Fruit fly (Drosophila melanogaster): Measurements from ENCODE around the gene Ir75a.

The Ir75a gene

DNA sequence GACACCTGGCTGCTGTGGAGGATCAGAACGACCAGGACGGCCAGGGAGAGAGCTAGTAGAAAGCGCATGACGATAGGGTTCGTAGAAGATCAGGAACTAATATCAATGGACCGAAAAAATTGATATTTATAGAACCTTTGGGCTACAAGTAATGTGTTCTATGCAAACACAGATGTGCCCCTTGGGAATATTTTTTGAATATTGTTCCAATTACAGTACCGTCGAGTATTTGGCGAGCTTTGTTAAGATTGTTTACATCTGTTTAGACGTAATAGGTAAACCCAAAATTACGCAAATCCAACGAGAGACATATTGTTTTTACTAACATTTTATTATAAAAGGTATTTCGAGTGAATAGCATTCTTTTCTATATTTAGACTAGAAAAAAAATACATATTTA lies 17.4 kb upstream of the Ir75a start, which contains the start of gene CG32189:
CG32189 (minus strand) TSS at position 101 of the 400 bp plus-strand sequence.
- TF ChIP-seq CG7368 (GFP tag; optimal IDR thresholded peaks at IDR 0.05) (no peak), Smox (GFP tag; optimal IDR thresholded peaks at IDR 0.05) (no peak), Hr38 (GFP tag; optimal IDR thresholded peaks at IDR 0.05) (no peak), CG11294 (GFP tag; IDR thresholded peaks at IDR 0.05) (no peak)

DNA sequence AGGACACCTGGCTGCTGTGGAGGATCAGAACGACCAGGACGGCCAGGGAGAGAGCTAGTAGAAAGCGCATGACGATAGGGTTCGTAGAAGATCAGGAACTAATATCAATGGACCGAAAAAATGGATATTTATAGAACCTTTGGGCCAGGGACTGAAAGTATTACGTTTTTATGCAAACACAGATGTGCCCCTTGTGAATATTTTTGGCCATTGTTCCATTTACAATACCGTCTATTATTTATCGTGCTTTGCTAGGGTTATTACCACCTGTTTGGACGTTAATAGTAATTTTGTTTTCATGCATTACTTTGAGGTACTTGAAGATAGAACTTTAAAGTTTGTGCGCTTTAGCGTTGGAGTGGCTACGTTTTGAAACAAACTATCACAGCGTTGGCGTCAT lies 15.8 kb upstream of the Ir75a start, which contains the start of gene CG32188:
CG32188 (minus strand) TSS at position 101 of the 400 bp plus-strand sequence.
- no peak for TF ChIP-seq CG11762 (GFP tag; optimal IDR thresholded peaks at IDR 0.05; ENCODE audit: insufficient read depth)
- no peak for TF ChIP-seq cyc (GFP tag; optimal IDR thresholded peaks at IDR 0.05)
- TF ChIP-seq CG6854 (GFP tag; optimal IDR thresholded peaks at IDR 0.05), result no peak
- no peak for TF ChIP-seq CG3919 (GFP tag; optimal IDR thresholded peaks at IDR 0.05)
- no peak for TF ChIP-seq fd85E (GFP tag; optimal IDR thresholded peaks at IDR 0.05)
- TF ChIP-seq Sox15 (GFP tag; optimal IDR thresholded peaks at IDR 0.05), result no peak
- no peak for TF ChIP-seq Ets21C (GFP tag; optimal IDR thresholded peaks at IDR 0.05)
- no peak for TF ChIP-seq vri (GFP tag; optimal IDR thresholded peaks at IDR 0.05)
- TF ChIP-seq fd59A (GFP tag; optimal IDR thresholded peaks at IDR 0.05), result no peak
- TF ChIP-seq CG9139 (GFP tag; optimal IDR thresholded peaks at IDR 0.05), result no peak
- TF ChIP-seq Lpt (GFP tag; optimal IDR thresholded peaks at IDR 0.05), result no peak
- no peak for TF ChIP-seq CG1621 (tag; optimal IDR thresholded peaks at IDR 0.05)
- TF ChIP-seq CG6276 (GFP tag; optimal IDR thresholded peaks at IDR 0.05), result no peak
- no peak for TF ChIP-seq CG7368 (GFP tag; optimal IDR thresholded peaks at IDR 0.05)
- TF ChIP-seq esn (GFP tag; optimal IDR thresholded peaks at IDR 0.05), result no peak

DNA sequence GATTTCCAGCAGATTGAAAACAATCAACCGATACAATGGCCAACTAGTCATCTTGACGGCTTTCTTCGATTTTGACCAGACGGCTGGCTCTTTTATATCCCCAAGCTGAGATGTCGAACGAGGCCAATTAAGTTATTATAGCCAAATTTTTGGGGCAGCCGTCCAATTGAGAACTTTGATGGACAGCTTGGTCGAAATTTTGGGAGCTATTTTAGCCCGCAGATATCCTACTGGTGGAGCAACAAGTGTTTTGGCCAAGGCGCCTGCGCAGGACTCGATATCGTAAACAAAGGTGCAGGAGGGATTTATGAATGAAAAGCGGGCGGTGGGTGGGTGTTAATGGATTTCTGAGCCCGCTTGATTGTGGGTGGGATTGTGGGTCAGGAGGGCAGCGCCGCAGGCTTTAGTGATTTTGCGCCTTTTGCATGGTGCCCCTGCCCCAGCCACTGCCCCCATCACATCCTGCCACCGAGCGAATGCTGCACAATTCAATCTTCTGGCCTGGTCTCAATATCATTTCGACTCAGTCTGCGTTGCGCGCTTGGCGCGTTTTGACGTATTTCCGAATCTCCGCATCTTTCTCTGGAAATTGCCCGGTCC lies 5.2 kb upstream of the Ir75a start, which contains the start of the genes Ir75c and Grd:
Ir75c (minus strand) TSS at position 51 of the 600 bp plus-strand sequence.
Grd (plus strand) TSS at position 550 of the 600 bp plus-strand sequence.
- TF ChIP-seq Sox15 (GFP tag; optimal IDR thresholded peaks at IDR 0.05), result no peak
- no peak for TF ChIP-seq CG11762 (GFP tag; optimal IDR thresholded peaks at IDR 0.05; ENCODE audit: insufficient read depth)
- TF ChIP-seq CG15336 (GFP tag; IDR thresholded peaks at IDR 0.05), result no peak
- no peak for TF ChIP-seq lz (GFP tag; optimal IDR thresholded peaks at IDR 0.05)
- no peak for TF ChIP-seq CG6854 (GFP tag; optimal IDR thresholded peaks at IDR 0.05)
- no peak for TF ChIP-seq achi (GFP tag; optimal IDR thresholded peaks at IDR 0.05)
- no peak for TF ChIP-seq CG8319 (GFP tag; optimal IDR thresholded peaks at IDR 0.05)
- no peak for TF ChIP-seq Sox102F (GFP tag; optimal IDR thresholded peaks at IDR 0.05)
- TF ChIP-seq CG6276 (GFP tag; optimal IDR thresholded peaks at IDR 0.05), result no peak

dm6 chr3L:17820093-17820492 lies 2.4 kb upstream of the Ir75a start, which contains the start of gene Ir75b:
TSS of gene Ir75b (minus strand) at chr3L:17820193.
- TF ChIP-seq CG6276 (GFP tag; optimal IDR thresholded peaks at IDR 0.05), result no peak
- TF ChIP-seq Met (GFP tag; optimal IDR thresholded peaks at IDR 0.05), result no peak
- TF ChIP-seq Lpt (GFP tag; optimal IDR thresholded peaks at IDR 0.05), result no peak
- no peak for TF ChIP-seq spab (GFP tag; optimal IDR thresholded peaks at IDR 0.05)
- no peak for TF ChIP-seq Gug (GFP tag; IDR thresholded peaks at IDR 0.05)
- TF ChIP-seq Smox (GFP tag; optimal IDR thresholded peaks at IDR 0.05), result no peak
- no peak for TF ChIP-seq Blimp-1 (GFP tag; optimal IDR thresholded peaks at IDR 0.05)

dm6 chr3L:17814036-17814435 lies 3.7 kb downstream of the Ir75a start, which contains the start of gene Cln3:
TSS of gene Cln3 (minus strand) at chr3L:17814119.
- TF ChIP-seq Ets21C (GFP tag; optimal IDR thresholded peaks at IDR 0.05) (no peak), vri (GFP tag; optimal IDR thresholded peaks at IDR 0.05) (peak; percentile 75), CG4318 (GFP tag; optimal IDR thresholded peaks at IDR 0.05) (no peak)

DNA sequence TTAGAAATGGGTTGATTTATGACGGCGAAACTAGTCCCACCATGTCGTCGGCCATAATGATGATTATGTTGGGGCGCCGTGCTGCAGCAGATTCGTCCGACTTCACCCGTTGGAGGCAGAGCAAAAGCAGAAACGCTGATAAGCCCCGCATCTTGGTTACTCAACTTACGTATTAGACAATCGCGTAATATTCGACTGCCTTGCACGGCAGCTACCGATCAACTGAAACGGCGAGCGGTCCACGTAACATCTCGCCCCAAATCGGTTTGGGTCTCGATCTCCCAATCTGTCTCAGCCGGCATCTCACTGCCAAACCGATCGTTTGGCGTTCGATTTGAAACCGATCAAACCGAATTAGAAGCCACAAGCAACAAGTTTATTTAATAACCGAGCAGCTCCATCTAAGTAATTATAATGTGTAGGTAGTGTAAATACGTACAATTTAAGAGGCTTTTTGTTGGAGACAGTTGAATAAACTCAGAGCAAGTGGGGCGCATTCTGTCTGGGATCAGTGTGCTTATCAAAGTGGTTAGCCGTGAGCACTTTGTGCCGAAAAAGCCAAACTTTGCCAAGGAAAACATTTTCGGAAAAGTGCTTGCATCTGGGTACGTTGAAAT lies 9.0 kb downstream of the Ir75a start, which contains the start of gene CG32191:
CG32191 (minus strand) TSS at position 550 of the 617 bp plus-strand sequence.
- TF ChIP-seq Eip75B (GFP tag; optimal IDR thresholded peaks at IDR 0.05) (no peak), cyc (GFP tag; optimal IDR thresholded peaks at IDR 0.05) (no peak), CG3032 (tag; optimal IDR thresholded peaks at IDR 0.05) (no peak), CG34406 (GFP tag; optimal IDR thresholded peaks at IDR 0.05) (no peak), CG11902 (GFP tag; optimal IDR thresholded peaks at IDR 0.05) (no peak), CG8119 (GFP tag; IDR thresholded peaks at IDR 0.05) (no peak), spab (GFP tag; optimal IDR thresholded peaks at IDR 0.05) (no peak), fkh (GFP tag; optimal IDR thresholded peaks at IDR 0.05) (peak; percentile 64), svp (GFP tag) (no peak), Eip78C (GFP tag) (no peak), Lpt (GFP tag; optimal IDR thresholded peaks at IDR 0.05) (no peak), vri (GFP tag; optimal IDR thresholded peaks at IDR 0.05) (peak; percentile 11), Met (GFP tag; optimal IDR thresholded peaks at IDR 0.05) (no peak), CG16779 (tag; optimal IDR thresholded peaks at IDR 0.05) (no peak)

Measured in whole organism, prepupa.